Worm (Caenorhabditis elegans) whole organism, L4/young adult: ENCODE results near the gene hpo-19.

Source experiments
- W03F9.2 ChIP-seq: fragments of 150-350 bp; optimal IDR thresholded peaks from 2 replicates; lab custom pipeline; 2014; ENCODE audit warnings: missing biosample characterization, missing genetic modification characterization
- him-1 ChIP-seq: sonication (generic microtip); optimal IDR thresholded peaks from 2 replicates; lab custom pipeline; 2016; ENCODE audit warnings: missing genotype, missing genetic modification reagents, missing genetic modification characterization, missing compliant biosample characterization

ce11 chrV:6476026-6476425, 39.6 kb downstream of the hpo-19 start:
- TF ChIP-seq W03F9.2 (tag; lab: Kevin White, UChicago) (no peak), him-1 (tag; lab: Kevin White, UChicago) (no peak)
